Worm (Caenorhabditis elegans): ENCODE data around the gene T12G3.6.

ce11 chrIV:12036924-12037323, 5.9 kb upstream of the T12G3.6 start:
- no peak for TF ChIP-seq snpc-4 (tag; optimal IDR thresholded peaks at IDR 0.05)
- peak; percentile 26 for TF ChIP-seq dve-1 (tag; optimal IDR thresholded peaks at IDR 0.05; ENCODE audit: insufficient read depth)
- TF ChIP-seq ZK546.5 (tag; optimal IDR thresholded peaks at IDR 0.05) = no peak
- no peak for TF ChIP-seq skn-1 (tag; optimal IDR thresholded peaks at IDR 0.05)
- no peak for TF ChIP-seq unc-130 (GFP tag; optimal IDR thresholded peaks at IDR 0.05)
- TF ChIP-seq dpl-1 (GFP tag; optimal IDR thresholded peaks at IDR 0.05) = no peak

Measured in whole organism, L4 larva.